Worm (Caenorhabditis elegans): ENCODE results near the gene C30G12.6.

DNA sequence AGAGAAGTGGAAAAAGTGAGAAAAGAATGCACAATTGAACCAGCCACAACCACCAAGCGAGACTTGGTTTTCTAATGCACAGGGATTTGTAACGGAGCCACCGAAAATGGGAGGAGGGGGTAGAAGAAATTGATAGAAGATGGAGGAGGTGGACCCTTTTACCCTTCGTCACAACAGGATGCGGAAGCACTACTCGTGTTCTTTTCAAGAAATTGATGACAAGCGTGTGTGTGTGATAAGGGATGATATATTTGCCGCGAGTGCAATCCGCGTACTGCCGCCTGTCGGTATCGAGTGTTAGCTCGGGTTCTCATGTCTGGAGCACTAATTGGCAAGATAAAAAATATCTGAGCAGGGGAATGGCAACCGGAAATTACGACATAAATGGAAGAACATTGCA, 28.1 kb upstream of the C30G12.6 start, which contains the start of gene F21D12.3:
- TF ChIP-seq dao-5 (tag; optimal IDR thresholded peaks at IDR 0.05) (no peak), him-1 (tag; optimal IDR thresholded peaks at IDR 0.05) (no peak), W03F9.2 (tag; optimal IDR thresholded peaks at IDR 0.05) (no peak)

Data from whole organism, L4/young adult.